Worm (Caenorhabditis elegans) whole organism, L4/young adult: ENCODE data around the gene kin-34.
A peak's percentile ranks its signal among the peaks of the same experiment; 100 is the strongest.

Experiments used
- W03F9.2 ChIP-seq: fragments of 150-350 bp; optimal IDR thresholded peaks from 2 replicates; lab custom pipeline; 2014; ENCODE audit warnings: missing biosample characterization, missing genetic modification characterization
- dao-5 ChIP-seq: sonication (generic microtip); optimal IDR thresholded peaks from 2 replicates; lab custom pipeline; 2016; ENCODE audit warnings: missing genotype, missing genetic modification characterization, moderate library complexity, missing compliant biosample characterization
- him-1 ChIP-seq: sonication (generic microtip); optimal IDR thresholded peaks from 2 replicates; lab custom pipeline; 2016; ENCODE audit warnings: missing genotype, missing genetic modification reagents, missing genetic modification characterization, missing compliant biosample characterization

Gene kin-34

DNA sequence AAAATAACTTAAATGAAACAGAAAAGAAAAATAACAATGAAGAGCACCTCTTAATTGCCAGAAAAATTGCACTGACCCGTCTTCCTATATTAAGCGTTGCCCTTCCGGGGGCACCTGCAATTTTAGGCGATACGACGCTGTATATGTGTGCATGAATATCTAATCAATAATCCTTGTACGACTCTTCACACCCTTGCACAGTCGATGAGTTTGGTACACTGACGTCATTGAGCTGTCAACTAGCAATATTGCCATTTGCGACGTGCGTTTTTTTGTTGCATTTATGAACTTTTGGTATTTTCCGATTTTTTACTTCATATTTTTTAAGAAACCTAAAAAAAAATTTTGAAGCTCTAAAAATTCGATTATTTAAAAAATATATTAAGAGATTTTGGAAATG lies at the start of gene kin-34:
kin-34 (minus strand) TSS at position 101 of the 400 bp plus-strand sequence.
- TF ChIP-seq him-1 (tag; lab: Kevin White, UChicago) (no peak), W03F9.2 (tag; lab: Kevin White, UChicago) (no peak), dao-5 (tag; lab: Kevin White, UChicago) (no peak)

DNA sequence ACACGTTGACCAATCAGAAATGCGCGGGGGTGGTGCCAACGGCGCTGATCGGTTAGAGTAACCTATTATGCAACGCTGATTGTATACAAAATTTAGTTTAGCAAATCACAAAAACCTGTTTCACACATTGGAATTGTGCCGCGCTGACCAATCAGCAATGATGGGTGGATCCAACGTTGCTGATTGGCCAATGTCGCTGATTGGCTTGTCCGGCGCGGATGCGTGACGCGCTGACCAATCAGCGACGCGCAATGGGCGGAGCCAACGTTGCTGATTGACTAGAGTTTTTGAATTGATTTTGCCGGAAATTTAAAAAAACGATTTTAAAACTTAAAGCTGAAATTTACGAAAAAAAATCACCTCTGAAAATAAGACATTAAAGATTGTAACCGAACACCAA lies 39.3 kb upstream of the kin-34 start:
- TF ChIP-seq W03F9.2 (tag; lab: Kevin White, UChicago) (no peak), him-1 (tag; lab: Kevin White, UChicago) (no peak), dao-5 (tag; lab: Kevin White, UChicago) (no peak)

DNA sequence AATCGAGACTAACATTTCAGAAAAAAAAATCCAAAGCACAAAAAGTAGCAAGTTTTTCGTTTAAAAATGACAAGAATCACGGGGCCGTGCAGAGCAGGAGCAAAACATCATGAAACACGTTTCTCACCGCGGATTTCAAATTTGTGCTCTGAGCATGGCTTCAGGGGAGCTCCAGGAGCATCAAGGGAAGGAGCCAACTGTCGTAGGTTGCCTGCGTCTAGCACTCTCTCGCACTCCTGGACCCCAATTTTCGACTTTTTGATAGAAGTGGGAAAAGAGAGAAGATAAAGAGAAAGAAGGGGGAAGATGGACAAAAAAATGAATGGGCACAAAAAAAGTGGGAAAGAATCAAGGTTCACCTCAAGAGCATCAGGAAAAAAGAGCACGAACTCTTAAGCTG lies 38.8 kb upstream of the kin-34 start:
- TF ChIP-seq dao-5 (tag; lab: Kevin White, UChicago) (no peak), W03F9.2 (tag; lab: Kevin White, UChicago) (no peak), him-1 (tag; lab: Kevin White, UChicago) (no peak)

DNA sequence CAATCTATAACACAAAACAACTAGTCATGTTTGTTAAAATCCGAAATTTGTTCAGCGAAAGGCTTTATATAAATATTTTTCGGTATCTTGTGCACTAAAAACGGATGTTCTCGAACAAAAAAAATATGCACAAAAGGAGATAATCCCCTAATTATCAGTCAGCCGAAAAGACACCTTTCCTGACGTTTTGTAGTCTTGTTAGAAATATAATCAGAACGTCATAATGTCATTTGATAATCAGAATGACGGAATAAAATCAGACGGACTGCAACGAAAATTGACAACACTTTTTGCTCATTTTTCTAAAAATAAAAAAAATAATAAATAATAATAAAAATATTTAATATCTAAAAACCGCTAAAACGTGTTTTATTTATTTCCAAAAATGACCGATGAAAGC lies 38.0 kb upstream of the kin-34 start:
- TF ChIP-seq W03F9.2 (tag; lab: Kevin White, UChicago) (no peak), dao-5 (tag; lab: Kevin White, UChicago) (no peak), him-1 (tag; lab: Kevin White, UChicago) (no peak)

DNA sequence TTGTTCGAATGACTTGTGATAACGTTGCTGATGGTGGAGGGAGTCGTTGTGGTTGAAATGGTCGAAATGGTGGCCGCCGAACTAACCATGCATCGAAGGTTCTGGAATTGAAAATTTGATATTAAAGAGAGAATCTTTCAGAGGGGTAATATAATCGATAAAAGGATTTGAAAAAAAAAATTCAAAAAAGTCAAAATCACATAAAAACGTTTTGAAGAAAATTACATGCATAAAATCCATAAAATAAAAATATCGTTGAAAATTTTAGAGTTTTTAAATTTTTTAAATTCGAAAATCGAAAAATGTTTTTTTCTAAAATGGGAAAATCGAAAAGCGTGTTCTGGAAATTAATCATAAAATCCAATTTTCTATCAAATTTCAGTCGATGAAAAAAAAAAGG lies 35.6 kb upstream of the kin-34 start, which contains the start of gene npr-5:
npr-5 (minus strand) TSS at position 101 of the 400 bp plus-strand sequence.
- no peak for TF ChIP-seq him-1 (tag; lab: Kevin White, UChicago)
- no peak for TF ChIP-seq W03F9.2 (tag; lab: Kevin White, UChicago)
- no peak for TF ChIP-seq dao-5 (tag; lab: Kevin White, UChicago)

DNA sequence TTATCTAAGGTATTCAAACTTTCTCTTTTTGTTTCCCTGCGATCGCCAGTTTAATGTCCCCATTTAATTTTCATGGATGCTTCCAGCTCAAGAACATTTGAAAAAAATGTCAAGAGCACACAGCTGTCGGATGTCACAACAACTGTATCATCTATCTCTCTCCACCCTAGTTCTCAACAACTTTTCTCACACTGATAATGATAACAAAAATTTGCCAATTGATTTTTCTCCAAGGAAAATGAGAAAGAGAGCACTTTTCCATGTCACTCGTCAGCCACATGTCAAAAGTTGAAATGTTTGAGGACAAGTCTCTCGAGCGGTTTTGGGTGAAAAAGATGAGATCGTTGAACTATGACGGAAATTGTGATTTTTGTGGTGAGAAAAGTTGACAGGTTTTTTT lies 35.1 kb upstream of the kin-34 start:
- TF ChIP-seq W03F9.2 (tag; lab: Kevin White, UChicago) (no peak), dao-5 (tag; lab: Kevin White, UChicago) (no peak), him-1 (tag; lab: Kevin White, UChicago) (no peak)

DNA sequence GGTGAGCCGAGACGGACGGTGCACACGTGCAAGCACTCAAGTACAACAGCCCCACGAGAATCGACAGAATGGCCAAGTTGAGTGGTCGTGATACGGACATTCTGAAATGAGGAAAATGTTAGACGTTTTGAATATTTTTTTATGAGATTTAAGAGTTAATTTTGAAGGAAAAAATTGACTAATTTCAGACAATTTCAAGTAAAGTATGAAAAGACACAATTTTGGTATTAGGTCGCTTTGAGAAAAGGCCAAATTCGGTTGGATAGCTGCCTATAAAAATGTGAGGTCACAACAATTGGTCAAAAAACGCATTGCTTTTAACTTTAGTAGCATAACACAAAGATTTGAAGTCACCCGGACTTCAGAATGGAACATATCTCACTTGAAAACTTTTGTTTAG lies 26.8 kb upstream of the kin-34 start, which contains the start of gene nlp-70:
nlp-70 (minus strand) TSS at position 101 of the 400 bp plus-strand sequence.
- TF ChIP-seq him-1 (tag; lab: Kevin White, UChicago): no peak
- no peak for TF ChIP-seq dao-5 (tag; lab: Kevin White, UChicago)
- no peak for TF ChIP-seq W03F9.2 (tag; lab: Kevin White, UChicago)

DNA sequence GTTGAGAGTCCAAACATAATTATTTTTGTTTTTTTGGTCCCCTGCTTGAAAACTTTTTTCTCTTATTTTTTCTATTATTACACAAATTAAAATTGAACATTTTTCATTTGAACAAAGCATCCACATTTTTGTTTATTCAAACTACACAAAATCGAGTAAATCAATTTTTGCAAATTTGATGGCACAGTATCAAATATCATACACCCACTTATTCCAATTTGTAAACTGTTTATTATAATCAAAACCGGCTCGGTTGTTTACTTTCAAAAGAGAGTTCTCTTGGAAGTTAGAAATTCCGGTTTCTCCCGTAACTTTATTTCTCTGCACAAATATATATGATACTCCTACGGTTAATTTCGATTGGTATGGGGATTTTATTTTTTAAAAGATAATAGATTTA lies 22.0 kb upstream of the kin-34 start, which contains the start of gene lgc-26:
lgc-26 (plus strand) TSS at position 301 of the 400 bp plus-strand sequence.
- no peak for TF ChIP-seq him-1 (tag; lab: Kevin White, UChicago)
- TF ChIP-seq W03F9.2 (tag; lab: Kevin White, UChicago): no peak
- TF ChIP-seq dao-5 (tag; lab: Kevin White, UChicago): no peak

DNA sequence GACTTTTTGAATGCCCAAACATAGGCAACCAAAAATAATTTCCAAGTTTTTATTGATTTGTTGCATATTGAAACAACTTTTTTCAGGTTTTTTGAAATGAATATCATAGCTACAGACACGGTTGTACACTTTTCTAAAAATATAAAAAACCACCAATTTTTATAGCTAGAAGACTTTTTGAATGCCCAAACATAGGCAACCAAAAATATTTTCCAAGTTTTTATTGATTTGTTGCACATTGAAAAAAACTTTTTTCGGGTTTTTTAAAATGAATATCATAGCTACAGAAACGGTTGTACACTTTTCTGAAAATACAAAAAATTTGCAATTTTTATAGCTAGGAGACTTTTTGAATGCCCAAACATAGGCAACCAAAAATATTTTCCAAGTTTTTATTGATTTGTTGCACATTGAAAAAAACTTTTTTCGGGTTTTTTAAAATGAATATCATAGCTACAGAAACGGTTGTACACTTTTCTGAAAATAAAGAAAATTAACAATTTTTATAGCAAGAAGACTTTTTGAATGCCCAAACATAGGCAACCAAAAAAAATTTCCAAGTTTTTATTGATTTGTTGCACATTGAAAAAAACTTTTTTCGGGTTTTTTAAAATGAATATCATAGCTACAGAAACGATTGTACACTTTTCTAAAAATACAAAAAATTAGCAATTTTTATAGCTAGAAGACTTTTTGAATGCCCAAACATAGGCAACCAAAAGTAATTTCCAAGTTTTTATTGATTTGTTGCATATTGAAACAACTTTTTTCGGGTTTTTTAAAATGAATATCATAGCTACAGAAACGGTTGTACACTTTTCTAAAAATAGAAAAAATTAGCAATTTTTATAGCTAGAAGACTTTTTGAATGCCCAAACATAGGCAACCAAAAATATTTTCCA lies 19.3 kb upstream of the kin-34 start:
- peak; percentile 53 for TF ChIP-seq him-1 (tag; lab: Kevin White, UChicago)

DNA sequence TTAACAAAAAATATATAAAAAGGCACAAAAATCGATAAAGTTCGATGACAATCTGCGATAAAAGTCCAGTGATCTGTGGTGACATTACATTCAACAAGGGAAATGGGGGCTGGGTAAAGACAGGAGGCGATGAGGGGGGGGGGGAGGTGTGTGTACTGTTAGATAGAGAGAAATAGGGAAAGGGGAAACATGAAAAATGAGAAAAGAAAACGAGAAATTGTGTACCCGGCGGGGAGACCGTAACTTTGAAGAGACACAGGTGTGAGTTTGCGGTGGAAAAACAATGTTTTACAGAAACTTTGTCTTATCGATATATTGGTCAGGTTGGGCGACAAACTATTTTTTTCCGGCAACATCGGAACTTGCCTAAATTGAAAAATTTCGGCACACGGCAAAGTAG lies 14.3 kb upstream of the kin-34 start:
- TF ChIP-seq dao-5 (tag; lab: Kevin White, UChicago) (no peak), him-1 (tag; lab: Kevin White, UChicago) (no peak), W03F9.2 (tag; lab: Kevin White, UChicago) (no peak)

DNA sequence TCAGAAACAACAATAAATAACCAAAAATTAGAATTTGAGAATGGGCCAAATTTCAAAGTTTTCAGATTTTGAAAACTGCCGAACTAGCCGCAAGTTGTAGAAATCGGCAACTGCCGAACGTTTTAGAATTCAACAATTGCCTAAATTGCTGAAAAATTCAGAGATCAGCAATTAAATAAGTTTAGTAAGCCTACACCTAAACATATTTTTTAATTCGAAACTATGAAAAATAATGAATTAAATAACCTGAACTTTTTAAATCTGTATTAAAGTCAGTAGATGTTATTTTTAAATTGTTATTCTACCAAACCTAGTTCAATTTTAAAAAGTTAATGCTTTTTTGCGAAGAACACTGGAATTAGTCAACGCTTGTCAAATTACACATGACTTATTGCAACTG lies 12.7 kb upstream of the kin-34 start, which contains the start of gene nhr-204:
nhr-204 (minus strand) TSS at position 101 of the 400 bp plus-strand sequence.
- no peak for TF ChIP-seq dao-5 (tag; lab: Kevin White, UChicago)
- TF ChIP-seq W03F9.2 (tag; lab: Kevin White, UChicago): no peak
- TF ChIP-seq him-1 (tag; lab: Kevin White, UChicago): no peak

DNA sequence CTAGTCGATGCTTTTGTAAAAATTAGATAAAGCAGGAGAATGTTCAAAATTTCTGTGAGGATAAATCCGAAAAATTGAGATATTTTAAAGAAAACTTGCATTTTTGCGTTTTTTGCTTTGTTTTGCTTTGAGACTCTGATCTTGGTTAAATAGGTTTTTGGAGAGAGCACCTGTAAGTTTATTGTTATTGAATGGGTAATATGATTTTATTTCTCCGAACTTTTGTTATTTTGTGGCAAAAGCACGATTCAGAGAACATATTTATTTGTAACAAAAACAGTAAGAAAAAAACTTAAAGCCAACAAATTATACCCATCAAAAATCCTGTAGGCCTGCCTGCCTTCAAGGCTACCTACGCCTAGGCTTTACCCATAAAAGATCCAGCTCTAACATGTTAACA lies 8.6 kb upstream of the kin-34 start, which contains the start of gene str-121:
str-121 (minus strand) TSS at position 101 of the 400 bp plus-strand sequence.
- TF ChIP-seq W03F9.2 (tag; lab: Kevin White, UChicago): no peak

DNA sequence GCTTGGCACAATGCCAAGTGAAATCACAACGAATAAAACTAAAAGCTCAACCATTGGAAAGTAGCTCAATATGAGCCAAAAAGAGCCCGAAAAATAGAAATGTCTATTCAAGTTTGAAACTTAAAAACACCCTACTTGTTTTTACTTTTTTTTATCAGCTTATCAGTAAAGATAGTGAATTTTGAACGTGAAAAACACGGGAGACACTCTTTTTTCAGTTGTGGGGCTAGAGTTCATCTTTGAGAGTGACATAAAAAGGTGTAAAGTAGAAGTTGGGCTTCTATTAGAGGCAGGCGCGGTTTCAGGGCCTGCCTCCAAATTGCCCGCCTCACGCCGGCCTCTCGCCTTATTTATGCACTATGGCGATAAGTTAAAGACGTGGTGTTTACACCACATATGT lies 5.7 kb upstream of the kin-34 start, which contains the start of gene oac-39:
oac-39 (minus strand) TSS at position 101 of the 400 bp plus-strand sequence.
- TF ChIP-seq him-1 (tag; lab: Kevin White, UChicago): no peak
- no peak for TF ChIP-seq W03F9.2 (tag; lab: Kevin White, UChicago)
- no peak for TF ChIP-seq dao-5 (tag; lab: Kevin White, UChicago)
